Fruit fly (Drosophila melanogaster): ENCODE measurements around the gene CG1409.

Gene CG1409

DNA sequence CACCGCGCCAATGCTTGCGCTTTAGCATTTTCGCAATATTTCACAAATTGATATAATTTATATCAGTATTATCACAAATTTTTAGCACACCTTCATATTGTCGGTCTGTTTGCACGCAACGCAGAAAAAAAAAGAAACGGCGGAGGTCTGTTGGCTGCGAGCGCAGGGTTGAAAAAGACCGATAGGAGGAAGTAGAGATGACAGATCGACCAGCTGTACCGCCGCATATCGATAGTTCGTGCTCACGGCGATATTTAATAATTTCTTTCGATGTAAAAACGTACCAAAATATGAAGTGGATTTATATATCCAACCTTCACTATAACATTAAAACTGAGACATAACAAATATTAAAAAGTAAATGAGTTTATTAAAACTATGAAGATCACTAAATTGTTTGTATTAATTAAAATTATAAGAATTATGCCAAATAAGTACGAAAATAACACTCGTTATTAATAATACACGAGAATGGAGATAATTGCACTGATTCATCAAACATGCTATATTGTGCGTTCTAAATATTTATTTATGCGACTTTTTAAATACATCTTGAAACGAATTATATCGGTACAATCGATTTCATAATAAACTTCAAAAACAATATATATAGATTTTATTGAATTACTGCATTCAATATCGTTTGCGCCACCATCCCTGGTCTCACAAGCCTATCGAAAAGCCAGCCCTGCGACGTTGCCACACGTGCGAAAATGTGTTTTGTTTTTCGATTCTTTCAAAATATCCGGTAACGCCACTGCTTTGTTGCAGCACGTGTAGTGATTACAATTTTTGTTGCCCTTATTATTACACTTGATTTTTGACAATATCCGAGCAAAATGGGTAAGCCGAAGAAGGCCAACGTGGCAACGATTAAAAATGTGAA lies 43.4 kb downstream of the CG1409 start, which contains the start of the genes RpS6 and bys (continued):
- TF ChIP-seq ap (GFP tag; IDR thresholded peaks at IDR 0.05), result no peak
- TF ChIP-seq ttk (GFP tag; IDR thresholded peaks at IDR 0.05), result peak; percentile 51; the same call in 1 of the 2 replicates
- peak; percentile 29; the same call in 1 of the 3 replicates for TF ChIP-seq tgo (GFP tag; IDR thresholded peaks at IDR 0.05)
- no peak for TF ChIP-seq Gsc (GFP tag; IDR thresholded peaks at IDR 0.05)
- TF ChIP-seq Trl (optimal IDR thresholded peaks at IDR 0.05), result no peak
- peak; percentile 10 for TF ChIP-seq Trl (GFP tag; optimal IDR thresholded peaks at IDR 0.05)
- TF ChIP-seq gsb (GFP tag; IDR thresholded peaks at IDR 0.05), result peak; percentile 31
- TF ChIP-seq Awh (GFP tag; IDR thresholded peaks at IDR 0.05), result peak; percentile 43; the same call in 1 of the 2 replicates
- TF ChIP-seq Abd-B (GFP tag; optimal IDR thresholded peaks at IDR 0.05), result peak; percentile 13
- peak; percentile 28 for TF ChIP-seq Dip3 (GFP tag; optimal IDR thresholded peaks at IDR 0.05)
- peak; percentile 58 for TF ChIP-seq CG14441 (GFP tag; IDR thresholded peaks at IDR 0.05)
- TF ChIP-seq luna (GFP tag; optimal IDR thresholded peaks at IDR 0.05), result no peak
- TF ChIP-seq Hmx (GFP tag; optimal IDR thresholded peaks at IDR 0.05), result no peak
- TF ChIP-seq CG12942 (GFP tag; optimal IDR thresholded peaks at IDR 0.05), result peak; percentile 9
- peak; percentile 87 for TF ChIP-seq CG16813 (GFP tag; IDR thresholded peaks at IDR 0.05; ENCODE audit: partially characterized antibody)
- no peak for TF ChIP-seq gce (GFP tag; IDR thresholded peaks at IDR 0.05)
- no peak for TF ChIP-seq Dfd (GFP tag; optimal IDR thresholded peaks at IDR 0.05)
- peak; percentile 58 for TF ChIP-seq NC2β (GFP tag; optimal IDR thresholded peaks at IDR 0.05)
- TF ChIP-seq CG30431 (GFP tag; optimal IDR thresholded peaks at IDR 0.05), result no peak
- no peak for TF ChIP-seq CG1792 (GFP tag; optimal IDR thresholded peaks at IDR 0.05)
- TF ChIP-seq tap (tag; optimal IDR thresholded peaks at IDR 0.05), result no peak
- TF ChIP-seq bsh (GFP tag; optimal IDR thresholded peaks at IDR 0.05), result peak; percentile 2 to 5
- TF ChIP-seq ERR (GFP tag; optimal IDR thresholded peaks at IDR 0.05), result no peak
- peak; percentile 21 for TF ChIP-seq Sin3A (optimal IDR thresholded peaks at IDR 0.05)
- TF ChIP-seq amos (GFP tag; IDR thresholded peaks at IDR 0.05; ENCODE audit: partially characterized antibody), result peak; percentile 92
- peak; percentile 73 for TF ChIP-seq HLH4C (GFP tag; IDR thresholded peaks at IDR 0.05; ENCODE audit: partially characterized antibody)
- TF ChIP-seq mirr (GFP tag; optimal IDR thresholded peaks at IDR 0.05), result peak; percentile 31
- TF ChIP-seq CG18599 (GFP tag; optimal IDR thresholded peaks at IDR 0.05), result peak; percentile 46
- TF ChIP-seq gro (GFP tag; optimal IDR thresholded peaks at IDR 0.05), result peak; percentile 62
- peak; percentile 65 for TF ChIP-seq CG12659 (GFP tag; optimal IDR thresholded peaks at IDR 0.05)
- peak; percentile 20 for TF ChIP-seq CG8388 (GFP tag; optimal IDR thresholded peaks at IDR 0.05)
- peak; percentile 52 for TF ChIP-seq CG18619 (GFP tag; optimal IDR thresholded peaks at IDR 0.05)
- peak; percentile 58; the same call in 1 of the 3 replicates for TF ChIP-seq H15 (GFP tag; IDR thresholded peaks at IDR 0.05)
- peak; percentile 7 for TF ChIP-seq slp2 (GFP tag; optimal IDR thresholded peaks at IDR 0.05)
- peak; percentile 27 for TF ChIP-seq tup (GFP tag; optimal IDR thresholded peaks at IDR 0.05)
- no peak for TF ChIP-seq gt (GFP tag; IDR thresholded peaks at IDR 0.05)
- no peak for TF ChIP-seq Poxn (GFP tag; IDR thresholded peaks at IDR 0.05)
- peak; percentile 48 for TF ChIP-seq Chrac-16 (GFP tag; optimal IDR thresholded peaks at IDR 0.05)
- peak; percentile 19 for TF ChIP-seq dmrt99B (tag; optimal IDR thresholded peaks at IDR 0.05)
- 0 out of 2 replicates have a peak, but pooled peaks have one; percentile 32 for TF ChIP-seq CG31224 (GFP tag; IDR thresholded peaks at IDR 0.05)
- peak; percentile 85 for TF ChIP-seq MTF-1 (GFP tag; optimal IDR thresholded peaks at IDR 0.05; ENCODE audit: borderline replicate concordance)
- TF ChIP-seq CG9727 (GFP tag; optimal IDR thresholded peaks at IDR 0.05), result peak; percentile 74
- no peak for TF ChIP-seq pros (GFP tag; optimal IDR thresholded peaks at IDR 0.05)
- TF ChIP-seq Oaz (GFP tag; IDR thresholded peaks at IDR 0.05), result peak; percentile 15; the same call in 1 of the 2 replicates
- peak; percentile 41 for TF ChIP-seq slou (GFP tag; optimal IDR thresholded peaks at IDR 0.05)
- TF ChIP-seq CG12219 (GFP tag; optimal IDR thresholded peaks at IDR 0.05), result peak; percentile 20
- peak; percentile 63 for TF ChIP-seq CG9437 (GFP tag; optimal IDR thresholded peaks at IDR 0.05)
- peak; percentile 86 for TF ChIP-seq CG7963 (GFP tag; IDR thresholded peaks at IDR 0.05; ENCODE audit: partially characterized antibody)
- no peak for TF ChIP-seq D19B (GFP tag; optimal IDR thresholded peaks at IDR 0.05)

All from whole organism, embryonic.